Fruit fly (Drosophila melanogaster) whole organism, embryonic: ENCODE measurements around the gene CG34310.

Source experiments
- Ada2b ChIP-seq: fragments of 200-800 bp; sonication (Bioruptor generic); IDR thresholded peaks from 2 replicates; pipeline ENCODE4 v1.3.6; 2022; ENCODE audit warnings: missing biosample characterization, missing genetic modification characterization
- Asciz ChIP-seq: fragments of 200-800 bp; sonication (Bioruptor generic); optimal IDR thresholded peaks from 2 replicates; lab custom pipeline; 2017; ENCODE audit warnings: missing biosample characterization, mild to moderate bottlenecking, missing genetic modification characterization, missing genetic modification reagents
- Bgb ChIP-seq: fragments of 200-800 bp; sonication (Bioruptor generic); IDR thresholded peaks from 2 replicates; pipeline ENCODE4 v1.3.6; 2022; ENCODE audit warnings: missing biosample characterization, missing genetic modification characterization; ENCODE audit not compliant: partially characterized antibody
- CG12299 ChIP-seq: fragments of 200-800 bp; sonication (Bioruptor generic); optimal IDR thresholded peaks from 2 replicates; lab custom pipeline; 2018; ENCODE audit warnings: missing biosample characterization, mild to moderate bottlenecking, missing genetic modification characterization
- CG12744 ChIP-seq: fragments of 200-800 bp; sonication (Bioruptor generic); optimal IDR thresholded peaks from 2 replicates; lab custom pipeline; 2016; ENCODE audit warnings: missing biosample characterization, missing genetic modification characterization
- CG1529 ChIP-seq: fragments of 200-800 bp; sonication (Bioruptor generic); optimal IDR thresholded peaks from 3 replicates; lab custom pipeline; 2018; ENCODE audit warnings: missing biosample characterization, missing genetic modification characterization
- CG15696 ChIP-seq: fragments of 200-800 bp; sonication (Bioruptor generic); optimal IDR thresholded peaks from 2 replicates; lab custom pipeline; 2019; ENCODE audit warnings: missing biosample characterization, mild to moderate bottlenecking, missing genetic modification characterization, moderate library complexity
- CG17359 ChIP-seq: fragments of 200-800 bp; sonication (Bioruptor generic); optimal IDR thresholded peaks from 3 replicates; lab custom pipeline; 2018; ENCODE audit warnings: missing biosample characterization, mild to moderate bottlenecking, missing genetic modification characterization, moderate library complexity
- CG17802 ChIP-seq: fragments of 200-800 bp; sonication (Bioruptor generic); optimal IDR thresholded peaks from 2 replicates; lab custom pipeline; 2018; ENCODE audit warnings: missing biosample characterization, mild to moderate bottlenecking, missing genetic modification characterization, moderate library complexity
- CG1832 ChIP-seq: fragments of 200-800 bp; sonication (Bioruptor generic); optimal IDR thresholded peaks from 2 replicates; lab custom pipeline; 2017; ENCODE audit warnings: missing biosample characterization, mild to moderate bottlenecking, missing genetic modification characterization, inconsistent platforms
- CG18619 ChIP-seq: fragments of 200-800 bp; sonication (Bioruptor generic); optimal IDR thresholded peaks from 3 replicates; lab custom pipeline; 2017; ENCODE audit warnings: missing biosample characterization, mild to moderate bottlenecking, missing genetic modification characterization
- CG2129 ChIP-seq: fragments of 200-800 bp; sonication (Bioruptor generic); IDR thresholded peaks from 2 replicates; pipeline ENCODE4 v1.3.6; 2022; ENCODE audit warnings: missing biosample characterization, missing genetic modification characterization; ENCODE audit not compliant: partially characterized antibody
- CG2199 ChIP-seq: fragments of 200-800 bp; sonication (Bioruptor generic); IDR thresholded peaks from 3 replicates; pipeline ENCODE4 v1.3.6; 2022; ENCODE audit warnings: missing biosample characterization, missing genetic modification characterization
- CG31388 ChIP-seq: fragments of 200-800 bp; sonication (Bioruptor generic); optimal IDR thresholded peaks from 2 replicates; lab custom pipeline; 2016; ENCODE audit warnings: missing biosample characterization, missing genetic modification characterization
- CG32772 ChIP-seq: fragments of 200-800 bp; sonication (Bioruptor generic); IDR thresholded peaks from 2 replicates; pipeline ENCODE4 v1.3.6; 2022; ENCODE audit warnings: missing biosample characterization, missing genetic modification characterization
- CG3281 ChIP-seq: fragments of 200-800 bp; sonication (Bioruptor generic); optimal IDR thresholded peaks from 3 replicates; lab custom pipeline; 2017; ENCODE audit warnings: missing biosample characterization, mild to moderate bottlenecking, missing genetic modification characterization
- CG6254 ChIP-seq: fragments of 200-800 bp; sonication (Bioruptor generic); optimal IDR thresholded peaks from 3 replicates; lab custom pipeline; 2017; ENCODE audit warnings: mild to moderate bottlenecking, missing biosample characterization, missing genetic modification reagents, missing genetic modification characterization
- CG7928 ChIP-seq: fragments of 200-800 bp; sonication (Bioruptor generic); optimal IDR thresholded peaks from 2 replicates; lab custom pipeline; 2017; ENCODE audit warnings: missing biosample characterization, mild to moderate bottlenecking, missing genetic modification characterization
- CG9215 ChIP-seq: fragments of 200-800 bp; sonication (Bioruptor generic); IDR thresholded peaks from 2 replicates; pipeline ENCODE4 v1.3.6; 2022; ENCODE audit warnings: missing biosample characterization, missing genetic modification characterization
- CG9876 ChIP-seq: fragments of 200-800 bp; sonication (Bioruptor generic); optimal IDR thresholded peaks from 2 replicates; lab custom pipeline; 2016; ENCODE audit warnings: missing biosample characterization, missing genetic modification characterization
- Dfd ChIP-seq, 2 experiments: fragments of >200 bp; optimal IDR thresholded peaks; 2 replicates each; lab custom pipeline; 2017; ENCODE audit warnings: missing biosample characterization in 2 of 2, missing genetic modification characterization in 2 of 2
- Ets65A ChIP-seq: fragments of 200-800 bp; sonication (Bioruptor generic); peaks from one replicate; lab custom pipeline; 2016; ENCODE audit warnings: missing biosample characterization, missing genetic modification characterization
- Fer3 ChIP-seq: fragments of 200-800 bp; sonication (Bioruptor generic); optimal IDR thresholded peaks from 2 replicates; lab custom pipeline; 2018; ENCODE audit warnings: missing biosample characterization, mild to moderate bottlenecking, missing genetic modification characterization, moderate library complexity
- HLH54F ChIP-seq: fragments of 200-800 bp; sonication (Bioruptor generic); optimal IDR thresholded peaks from 3 replicates; lab custom pipeline; 2016; ENCODE audit warnings: missing biosample characterization, missing genetic modification characterization
- HmgZ ChIP-seq: fragments of 200-800 bp; sonication (Bioruptor generic); optimal IDR thresholded peaks from 2 replicates; lab custom pipeline; 2018; ENCODE audit warnings: missing biosample characterization, mild to moderate bottlenecking, missing genetic modification characterization
- MBD-R2 ChIP-seq: fragments of 200-800 bp; sonication (Bioruptor generic); IDR thresholded peaks from 2 replicates; pipeline ENCODE4 v1.3.6; 2022; ENCODE audit warnings: missing biosample characterization, missing genetic modification characterization
- NC2β ChIP-seq: fragments of 200-800 bp; sonication (Bioruptor generic); optimal IDR thresholded peaks from 2 replicates; lab custom pipeline; 2016; ENCODE audit warnings: missing biosample characterization, missing genetic modification characterization
- NfI ChIP-seq: fragments of 200-800 bp; sonication (Bioruptor generic); optimal IDR thresholded peaks from 3 replicates; lab custom pipeline; 2018; ENCODE audit warnings: missing biosample characterization, mild to moderate bottlenecking, missing genetic modification characterization, moderate library complexity
- Stat92E ChIP-seq, 3 experiments: fragments of >200 bp in 2 of 3; fragments of 200-800 bp in 1 of 3; sonication (Bioruptor generic) in 1 of 3; optimal IDR thresholded peaks; 2 replicates each; lab custom pipeline; 2017 to 2019; ENCODE audit warnings: missing biosample characterization in 3 of 3, missing genetic modification characterization in 3 of 3, mild to moderate bottlenecking in 1 of 3, moderate library complexity in 1 of 3
- Vsx1 ChIP-seq: fragments of 200-800 bp; sonication (Bioruptor generic); optimal IDR thresholded peaks from 2 replicates; lab custom pipeline; 2017; ENCODE audit warnings: missing biosample characterization, mild to moderate bottlenecking, missing genetic modification characterization, missing genetic modification reagents
- ato ChIP-seq: fragments of 200-800 bp; sonication (Bioruptor generic); IDR thresholded peaks from 2 replicates; pipeline ENCODE4 v1.3.6; 2022; ENCODE audit warnings: missing biosample characterization, missing genetic modification characterization; ENCODE audit not compliant: partially characterized antibody
- caup ChIP-seq: fragments of 200-800 bp; sonication (Bioruptor generic); optimal IDR thresholded peaks from 3 replicates; lab custom pipeline; 2017; ENCODE audit warnings: missing biosample characterization, mild to moderate bottlenecking, missing genetic modification characterization, moderate library complexity; ENCODE audit not compliant: severe bottlenecking
- dm ChIP-seq: fragments of 200-800 bp; sonication (Bioruptor generic); optimal IDR thresholded peaks from 3 replicates; lab custom pipeline; 2016; ENCODE audit warnings: missing biosample characterization, missing genetic modification characterization
- en ChIP-seq: fragments of 200-800 bp; sonication (Bioruptor generic); optimal IDR thresholded peaks from 2 replicates; lab custom pipeline; 2016; ENCODE audit warnings: missing biosample characterization, missing genetic modification characterization
- ftz-f1 ChIP-seq: fragments of 200-800 bp; sonication (Bioruptor generic); optimal IDR thresholded peaks from 2 replicates; lab custom pipeline; 2016; ENCODE audit warnings: missing biosample characterization, missing genetic modification characterization
- grau ChIP-seq: fragments of 200-800 bp; optimal IDR thresholded peaks from 3 replicates; lab custom pipeline; 2019; ENCODE audit warnings: missing biosample characterization, mild to moderate bottlenecking, missing genetic modification characterization, moderate library complexity
- hb ChIP-seq: fragments of 200-800 bp; sonication (Bioruptor generic); IDR thresholded peaks from 3 replicates; pipeline ENCODE4 v1.3.6; 2022; ENCODE audit warnings: missing biosample characterization, missing genetic modification characterization; ENCODE audit not compliant: partially characterized antibody
- jing ChIP-seq: fragments of 200-800 bp; sonication (Bioruptor generic); optimal IDR thresholded peaks from 2 replicates; lab custom pipeline; 2018; ENCODE audit warnings: missing biosample characterization, mild to moderate bottlenecking, missing genetic modification characterization
- jumu ChIP-seq: fragments of 200-800 bp; sonication (Bioruptor generic); optimal IDR thresholded peaks from 3 replicates; lab custom pipeline; 2016; ENCODE audit warnings: missing biosample characterization, missing genetic modification characterization
- kah ChIP-seq: fragments of 200-800 bp; sonication (Bioruptor generic); optimal IDR thresholded peaks from 2 replicates; lab custom pipeline; 2018; ENCODE audit warnings: missing biosample characterization, mild to moderate bottlenecking, missing genetic modification characterization
- nom ChIP-seq: fragments of 200-800 bp; sonication (Bioruptor generic); optimal IDR thresholded peaks from 2 replicates; lab custom pipeline; 2017; ENCODE audit warnings: missing biosample characterization, missing genetic modification characterization, mild to moderate bottlenecking, moderate library complexity, missing genetic modification reagents
- pan ChIP-seq, 4 experiments: fragments of >200 bp in 3 of 4; fragments of 200-800 bp in 1 of 4; sonication (Bioruptor generic) in 1 of 4; optimal IDR thresholded peaks in 3 of 4; IDR thresholded peaks in 1 of 4; 2 replicates each; pipeline versions ENCODE4 v1.3.6 to Lab custom; 2017 to 2022; ENCODE audit warnings: missing biosample characterization in 2 of 4, missing genetic modification characterization in 2 of 4, mixed read lengths in 1 of 4
- run ChIP-seq: fragments of 200-800 bp; sonication (Bioruptor generic); optimal IDR thresholded peaks from 3 replicates; lab custom pipeline; 2018; ENCODE audit warnings: missing biosample characterization, mild to moderate bottlenecking, missing genetic modification characterization
- slp2 ChIP-seq: fragments of 200-800 bp; sonication (Bioruptor generic); optimal IDR thresholded peaks from 2 replicates; lab custom pipeline; 2016; ENCODE audit warnings: missing biosample characterization, missing genetic modification characterization
- tgo ChIP-seq: fragments of 200-800 bp; sonication (Bioruptor generic); IDR thresholded peaks from 3 replicates; pipeline ENCODE4 v1.3.6; 2022; ENCODE audit warnings: missing biosample characterization, missing genetic modification characterization
- tx ChIP-seq: fragments of 200-800 bp; sonication (Bioruptor generic); optimal IDR thresholded peaks from 2 replicates; lab custom pipeline; 2016; ENCODE audit warnings: missing biosample characterization, missing genetic modification characterization
- unc-4 ChIP-seq: fragments of 200-800 bp; sonication (Bioruptor generic); IDR thresholded peaks from 2 replicates; pipeline ENCODE4 v1.3.6; 2022; ENCODE audit warnings: missing biosample characterization, missing genetic modification characterization; ENCODE audit not compliant: partially characterized antibody
- usp ChIP-seq: fragments of >200 bp; optimal IDR thresholded peaks from 2 replicates; lab custom pipeline; 2017; ENCODE audit warnings: missing biosample characterization, missing genetic modification characterization
- yki ChIP-seq: fragments of >200 bp; optimal IDR thresholded peaks from 3 replicates; lab custom pipeline; 2018

CG34310 gene

dm6 chr2L:6667719-6668325, 4.4 kb downstream of the CG34310 start, which contains the start of gene Galt (continued):
- TF ChIP-seq Stat92E (GFP tag; optimal IDR thresholded peaks at IDR 0.05; lab: Kevin White, UChicago) (no peak), CG9215 (GFP tag; lab: Robert Waterston, UW) (no peak), grau (tag; lab: Kevin White, UChicago) (peak; percentile 50), nom (GFP tag; lab: Kevin White, UChicago) (peak; percentile 47), CG12744 (GFP tag; lab: Kevin White, UChicago) (no peak), CG3281 (GFP tag; lab: Kevin White, UChicago) (peak; percentile 44), HLH54F (GFP tag; lab: Kevin White, UChicago) (no peak), Asciz (GFP tag; lab: Kevin White, UChicago) (peak; percentile 6), CG18619 (GFP tag; lab: Kevin White, UChicago) (no peak), CG1529 (GFP tag; lab: Kevin White, UChicago) (no peak), run (tag; lab: Kevin White, UChicago) (no peak), NC2β (GFP tag; lab: Kevin White, UChicago) (no peak), tx (no peak), NfI (peak; percentile 20), CG15696 (tag; lab: Kevin White, UChicago) (peak; percentile 36), yki (no peak), hb (GFP tag; lab: Robert Waterston, UW) (peak; percentile 76), en (GFP tag; lab: Kevin White, UChicago) (no peak), CG7928 (no peak), Ada2b (GFP tag; lab: Robert Waterston, UW) (peak; percentile 21; the same call in 1 of the 2 replicates), ftz-f1 (GFP tag; lab: Kevin White, UChicago) (peak; percentile 22), kah (peak; percentile 9), CG6254 (GFP tag; lab: Kevin White, UChicago) (no peak), CG31388 (GFP tag; lab: Kevin White, UChicago) (no peak), HmgZ (tag; lab: Kevin White, UChicago) (peak; percentile 19), jing (GFP tag; lab: Kevin White, UChicago) (no peak), CG2129 (GFP tag; lab: Robert Waterston, UW) (no peak), ato (GFP tag; lab: Robert Waterston, UW) (peak; percentile 23; the same call in 1 of the 2 replicates), unc-4 (GFP tag; lab: Robert Waterston, UW) (peak; percentile 63), CG32772 (GFP tag; lab: Robert Waterston, UW) (no peak), jumu (no peak), MBD-R2 (GFP tag; lab: Robert Waterston, UW) (peak; percentile 74), CG2199 (GFP tag; lab: Robert Waterston, UW) (no peak), CG1832 (GFP tag; lab: Kevin White, UChicago) (no peak), CG17359 (tag; lab: Kevin White, UChicago) (peak; percentile 19), slp2 (no peak), Vsx1 (GFP tag; lab: Kevin White, UChicago) (no peak), usp (GFP tag; lab: Kevin White, UChicago) (no peak), Fer3 (tag; lab: Kevin White, UChicago) (peak; percentile 2), CG9876 (no peak), tgo (peak; percentile 39; the same call in 1 of the 3 replicates), pan (optimal IDR thresholded peaks at IDR 0.05; lab: Kevin White, UChicago) (no peak), pan (GFP tag; optimal IDR thresholded peaks at IDR 0.05 in 1 of 2, IDR thresholded peaks at IDR 0.05 in 1 of 2) (peak in 1 of 2 experiments; percentile 29), CG17802 (no peak), caup (GFP tag; lab: Kevin White, UChicago) (peak; percentile 48), Dfd (GFP tag; optimal IDR thresholded peaks at IDR 0.05; lab: Kevin White, UChicago) (no peak), Bgb (GFP tag; lab: Robert Waterston, UW) (peak; percentile 64; the same call in 1 of the 2 replicates), Ets65A (GFP tag; lab: Kevin White, UChicago) (peak; percentile 82), dm (GFP tag; lab: Kevin White, UChicago) (no peak), CG12299 (tag; lab: Kevin White, UChicago) (peak; percentile 56)
